Worm (Caenorhabditis elegans): ENCODE data around the gene F59B10.5.

The F59B10.5 gene

ce11 chrII:10537571-10537970, 14.1 kb upstream of the F59B10.5 start, which contains the start of gene R166.2:
R166.2 (minus strand) TSS chrII:10537671.
- TF ChIP-seq nfya-1 (tag; optimal IDR thresholded peaks at IDR 0.05), result no peak
- no peak for TF ChIP-seq pros-1 (tag; optimal IDR thresholded peaks at IDR 0.05)
- no peak for TF ChIP-seq ceh-6 (GFP tag; optimal IDR thresholded peaks at IDR 0.05)
- TF ChIP-seq C38D4.7 (GFP tag; optimal IDR thresholded peaks at IDR 0.05), result no peak
- no peak for TF ChIP-seq npax-4 (tag; optimal IDR thresholded peaks at IDR 0.05)

- TF ChIP-seq unc-55 (GFP tag; optimal IDR thresholded peaks at IDR 0.05) (no peak), ceh-14 (tag; optimal IDR thresholded peaks at IDR 0.05) (no peak), T23F11.4 (GFP tag; optimal IDR thresholded peaks at IDR 0.05) (no peak), gmeb-2 (tag; optimal IDR thresholded peaks at IDR 0.05) (no peak), ceh-48 (tag; optimal IDR thresholded peaks at IDR 0.05) (no peak), ceh-9 (tag; optimal IDR thresholded peaks at IDR 0.05) (no peak), dmd-4 (tag; optimal IDR thresholded peaks at IDR 0.05; ENCODE audit: borderline replicate concordance) (no peak), npax-4 (tag; optimal IDR thresholded peaks at IDR 0.05) (no peak), ets-4 (tag; optimal IDR thresholded peaks at IDR 0.05) (no peak), pag-3 (tag; optimal IDR thresholded peaks at IDR 0.05; ENCODE audit: borderline replicate concordance) (no peak), ceh-22 (tag; optimal IDR thresholded peaks at IDR 0.05) (no peak), fkh-6 (tag; optimal IDR thresholded peaks at IDR 0.05) (no peak), unc-3 (GFP tag; conservative IDR thresholded peaks at IDR 0.05) (no peak), unc-3 (tag; optimal IDR thresholded peaks at IDR 0.05) (no peak), sdc-2 (tag; optimal IDR thresholded peaks at IDR 0.05) (no peak)
Observed at ce11 chrII:10533985-10534384, 10.5 kb upstream of the F59B10.5 start.

- TF ChIP-seq hlh-30 (tag; optimal IDR thresholded peaks at IDR 0.05; ENCODE audit: insufficient read depth) (no peak), ets-4 (tag; optimal IDR thresholded peaks at IDR 0.05) (no peak), ceh-24 (tag; optimal IDR thresholded peaks at IDR 0.05) (no peak), nhr-11 (tag; optimal IDR thresholded peaks at IDR 0.05) (no peak), unc-86 (tag; optimal IDR thresholded peaks at IDR 0.05) (no peak), mec-3 (tag; optimal IDR thresholded peaks at IDR 0.05; ENCODE audit: borderline replicate concordance) (no peak), C38D4.7 (GFP tag; optimal IDR thresholded peaks at IDR 0.05) (no peak), nfya-1 (tag; optimal IDR thresholded peaks at IDR 0.05) (no peak), fkh-10 (GFP tag; optimal IDR thresholded peaks at IDR 0.05) (no peak), K09A11.1 (tag; optimal IDR thresholded peaks at IDR 0.05; ENCODE audit: insufficient read depth) (no peak), ceh-31 (tag; optimal IDR thresholded peaks at IDR 0.05) (no peak), K02D7.2 (tag; optimal IDR thresholded peaks at IDR 0.05) (no peak), T23F11.4 (GFP tag; optimal IDR thresholded peaks at IDR 0.05) (no peak), gmeb-2 (tag; optimal IDR thresholded peaks at IDR 0.05) (no peak), che-1 (tag; optimal IDR thresholded peaks at IDR 0.05) (no peak), lim-6 (tag; optimal IDR thresholded peaks at IDR 0.05) (no peak)
Observed at ce11 chrII:10531604-10532003, 8.1 kb upstream of the F59B10.5 start.

- no peak for TF ChIP-seq C08G9.2 (tag; optimal IDR thresholded peaks at IDR 0.05)
- TF ChIP-seq elt-4 (tag; optimal IDR thresholded peaks at IDR 0.05), result no peak
- TF ChIP-seq pag-3 (tag; optimal IDR thresholded peaks at IDR 0.05; ENCODE audit: borderline replicate concordance), result no peak
- TF ChIP-seq elt-2 (tag; optimal IDR thresholded peaks at IDR 0.05), result no peak
- TF ChIP-seq ahr-1 (tag; optimal IDR thresholded peaks at IDR 0.05), result no peak
- no peak for TF ChIP-seq lim-6 (tag; optimal IDR thresholded peaks at IDR 0.05)
- TF ChIP-seq sox-4 (tag; optimal IDR thresholded peaks at IDR 0.05), result no peak
- TF ChIP-seq T23F11.4 (GFP tag; optimal IDR thresholded peaks at IDR 0.05), result no peak
- no peak for TF ChIP-seq ceh-22 (tag; optimal IDR thresholded peaks at IDR 0.05)
- TF ChIP-seq fax-1 (tag; optimal IDR thresholded peaks at IDR 0.05), result no peak
- no peak for TF ChIP-seq ceh-2 (tag; optimal IDR thresholded peaks at IDR 0.05)
- TF ChIP-seq fkh-10 (GFP tag; optimal IDR thresholded peaks at IDR 0.05), result no peak
- no peak for TF ChIP-seq odd-2 (tag; optimal IDR thresholded peaks at IDR 0.05)
- TF ChIP-seq C38D4.7 (GFP tag; optimal IDR thresholded peaks at IDR 0.05), result no peak
- TF ChIP-seq K02D7.2 (tag; optimal IDR thresholded peaks at IDR 0.05), result no peak
- TF ChIP-seq unc-55 (GFP tag; optimal IDR thresholded peaks at IDR 0.05), result no peak
- TF ChIP-seq ceh-19 (GFP tag; optimal IDR thresholded peaks at IDR 0.05), result no peak
Observed at ce11 chrII:10530907-10531306, 7.4 kb upstream of the F59B10.5 start.
